Worm (Caenorhabditis elegans): Measurements from ENCODE around the gene cgr-1.

The cgr-1 gene

ce11 chrX:3566856-3567255, 33.4 kb downstream of the cgr-1 start:
- TF ChIP-seq snpc-4 (tag; optimal IDR thresholded peaks at IDR 0.05) (no peak), jun-1 (tag; optimal IDR thresholded peaks at IDR 0.05) (no peak), hmg-11 (tag; optimal IDR thresholded peaks at IDR 0.05) (no peak), daf-12 (tag; optimal IDR thresholded peaks at IDR 0.05) (no peak), fkh-10 (GFP tag; optimal IDR thresholded peaks at IDR 0.05) (no peak), nhr-25 (tag; optimal IDR thresholded peaks at IDR 0.05) (no peak), nfya-1 (tag; optimal IDR thresholded peaks at IDR 0.05; ENCODE audit: insufficient read depth) (no peak), fos-1 (tag; optimal IDR thresholded peaks at IDR 0.05) (no peak), R02D3.7 (tag; optimal IDR thresholded peaks at IDR 0.05) (no peak)

ce11 chrX:3563903-3564302, 36.4 kb downstream of the cgr-1 start, which contains the start of gene vit-4:
vit-4 (minus strand) TSS chrX:3563965.
- TF ChIP-seq lin-15B (tag; optimal IDR thresholded peaks at IDR 0.05) (no peak), jun-1 (tag; optimal IDR thresholded peaks at IDR 0.05) (no peak), nfya-1 (tag; optimal IDR thresholded peaks at IDR 0.05; ENCODE audit: insufficient read depth) (no peak), nhr-77 (tag; optimal IDR thresholded peaks at IDR 0.05) (no peak), ztf-11 (tag; optimal IDR thresholded peaks at IDR 0.05) (no peak), nhr-28 (tag; optimal IDR thresholded peaks at IDR 0.05) (no peak), nhr-237 (tag; optimal IDR thresholded peaks at IDR 0.05) (no peak), nhr-76 (tag; optimal IDR thresholded peaks at IDR 0.05) (no peak), unc-39 (tag; optimal IDR thresholded peaks at IDR 0.05) (no peak)

ce11 chrX:3555930-3556329, 44.3 kb downstream of the cgr-1 start:
- TF ChIP-seq pqm-1 (tag; optimal IDR thresholded peaks at IDR 0.05): peak; percentile 62
- TF ChIP-seq mml-1 (tag; optimal IDR thresholded peaks at IDR 0.05): no peak
- peak; percentile 78 for TF ChIP-seq elt-2 (tag; optimal IDR thresholded peaks at IDR 0.05)

ce11 chrX:3554117-3554516, 46.1 kb downstream of the cgr-1 start:
- TF ChIP-seq lsy-12 (tag; optimal IDR thresholded peaks at IDR 0.05): no peak
- TF ChIP-seq R02D3.7 (tag; optimal IDR thresholded peaks at IDR 0.05): no peak
- TF ChIP-seq ama-1 (optimal IDR thresholded peaks at IDR 0.05): no peak
- no peak for TF ChIP-seq elt-2 (tag; optimal IDR thresholded peaks at IDR 0.05)
- no peak for TF ChIP-seq unc-62 (GFP tag; optimal IDR thresholded peaks at IDR 0.05)
- no peak for TF ChIP-seq skn-1 (tag; optimal IDR thresholded peaks at IDR 0.05)

ce11 chrX:3553687-3554086, 46.6 kb downstream of the cgr-1 start:
- TF ChIP-seq lin-15B (tag; optimal IDR thresholded peaks at IDR 0.05) (no peak), nhr-23 (tag; optimal IDR thresholded peaks at IDR 0.05) (no peak)

- no peak for TF ChIP-seq nhr-67 (tag; optimal IDR thresholded peaks at IDR 0.05)
- TF ChIP-seq pqm-1 (tag; optimal IDR thresholded peaks at IDR 0.05): peak; percentile 77
- peak; percentile 81 for TF ChIP-seq elt-2 (tag; optimal IDR thresholded peaks at IDR 0.05)
- TF ChIP-seq skn-1 (tag; optimal IDR thresholded peaks at IDR 0.05): no peak
These were observed 47.3 kb downstream of the cgr-1 start for ce11 chrX:3552948-3553347.

- TF ChIP-seq elt-2 (tag; optimal IDR thresholded peaks at IDR 0.05) (peak; percentile 73), unc-39 (tag; optimal IDR thresholded peaks at IDR 0.05) (no peak), ama-1 (optimal IDR thresholded peaks at IDR 0.05) (no peak), eor-1 (tag; optimal IDR thresholded peaks at IDR 0.05) (no peak), zag-1 (tag; optimal IDR thresholded peaks at IDR 0.05) (no peak), pqm-1 (tag; optimal IDR thresholded peaks at IDR 0.05) (peak; percentile 34), jun-1 (tag; optimal IDR thresholded peaks at IDR 0.05) (peak; percentile 30), egl-27 (tag; optimal IDR thresholded peaks at IDR 0.05) (no peak), tbx-2 (tag; optimal IDR thresholded peaks at IDR 0.05) (no peak), nhr-67 (tag; optimal IDR thresholded peaks at IDR 0.05) (no peak), nhr-43 (tag; optimal IDR thresholded peaks at IDR 0.05; ENCODE audit: poor library complexity, severe bottlenecking) (no peak), ceh-9 (tag; optimal IDR thresholded peaks at IDR 0.05) (no peak), ceh-28 (tag; optimal IDR thresholded peaks at IDR 0.05) (no peak)
These were observed 49.1 kb downstream of the cgr-1 start for ce11 chrX:3551173-3551572.
